Fruit fly (Drosophila melanogaster): ENCODE data around the gene CG17778.

- TF ChIP-seq CG8478 (optimal IDR thresholded peaks at IDR 0.05), result no peak
- no peak for TF ChIP-seq CTCF (optimal IDR thresholded peaks at IDR 0.05)
Measured at dm6 chrX:521683-522082, 27.3 kb downstream of the CG17778 start.
